Fruit fly (Drosophila melanogaster): Measurements from ENCODE around the gene CG5280.

CG5280 gene

DNA sequence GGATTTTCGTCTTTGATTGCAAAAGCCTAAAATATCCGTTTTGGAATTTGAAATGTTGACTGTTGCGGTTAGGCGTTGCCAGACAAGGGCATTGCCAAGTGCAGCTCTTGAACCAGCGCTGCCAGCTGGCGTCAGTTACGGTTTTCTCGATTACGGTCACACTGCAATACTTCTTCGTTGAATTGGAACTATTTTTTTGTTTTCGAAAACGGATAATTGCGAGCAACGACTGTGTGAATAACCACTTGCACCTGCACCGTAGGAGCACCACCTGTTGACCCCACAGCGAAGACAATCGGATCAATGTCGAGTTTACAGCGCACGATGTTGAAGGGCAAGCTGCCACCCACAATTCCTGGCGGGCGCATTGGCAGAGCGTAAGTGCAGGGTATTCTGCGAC, 3.4 kb downstream of the CG5280 start, which contains the start of gene CG5068:
Gene CG5068, plus strand, starts transcription at position 129 of the 400 bp plus-strand sequence.
- no peak for TF ChIP-seq toe (GFP tag; optimal IDR thresholded peaks at IDR 0.05)
- TF ChIP-seq CG7045 (GFP tag; optimal IDR thresholded peaks at IDR 0.05), result no peak
- peak; percentile 10 for TF ChIP-seq bab1 (GFP tag; optimal IDR thresholded peaks at IDR 0.05)

DNA sequence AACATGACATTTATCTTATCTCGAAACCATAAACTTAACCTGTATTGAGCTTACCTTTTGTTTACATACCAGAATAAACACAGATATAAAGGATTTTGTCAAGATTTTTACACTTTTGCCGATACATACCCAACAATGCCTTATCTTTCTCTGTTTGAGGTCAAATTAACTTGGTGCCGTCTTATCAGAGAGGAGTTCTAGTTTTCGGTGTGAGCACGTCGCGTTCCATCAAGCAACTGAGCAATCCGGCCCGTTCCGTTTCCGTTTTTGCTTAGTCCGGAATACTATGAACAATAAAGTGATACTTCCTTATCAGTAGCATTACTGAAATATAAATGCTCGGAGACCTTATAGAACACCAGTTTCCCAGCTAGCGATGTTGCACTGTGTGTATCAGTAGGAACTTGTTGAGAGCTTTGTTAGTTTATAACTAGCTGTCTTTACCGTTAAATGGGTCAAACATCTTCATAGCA, 4.1 kb downstream of the CG5280 start, which contains the start of gene Galk:
Gene Galk, minus strand, starts transcription at position 244 of the 473 bp plus-strand sequence.
- TF ChIP-seq CG7045 (GFP tag; optimal IDR thresholded peaks at IDR 0.05) (no peak), toe (GFP tag; optimal IDR thresholded peaks at IDR 0.05) (no peak), CG33017 (tag; optimal IDR thresholded peaks at IDR 0.05) (peak; percentile 70), Crg-1 (GFP tag; optimal IDR thresholded peaks at IDR 0.05) (peak; percentile 5), Clk (GFP tag; optimal IDR thresholded peaks at IDR 0.05) (peak; percentile 13), cic (GFP tag; optimal IDR thresholded peaks at IDR 0.05) (peak; percentile 29), CG12768 (GFP tag; optimal IDR thresholded peaks at IDR 0.05) (peak; percentile 44), CG1620 (GFP tag; optimal IDR thresholded peaks at IDR 0.05) (peak; percentile 28), Hr96 (GFP tag; optimal IDR thresholded peaks at IDR 0.05) (no peak), Mnt (GFP tag; optimal IDR thresholded peaks at IDR 0.05) (peak; percentile 45), CG5204 (GFP tag; optimal IDR thresholded peaks at IDR 0.05) (peak; percentile 64), tj (GFP tag; optimal IDR thresholded peaks at IDR 0.05) (peak; percentile 25), ovo (GFP tag; optimal IDR thresholded peaks at IDR 0.05) (peak; percentile 22), CG7101 (tag; optimal IDR thresholded peaks at IDR 0.05) (peak; percentile 59)

DNA sequence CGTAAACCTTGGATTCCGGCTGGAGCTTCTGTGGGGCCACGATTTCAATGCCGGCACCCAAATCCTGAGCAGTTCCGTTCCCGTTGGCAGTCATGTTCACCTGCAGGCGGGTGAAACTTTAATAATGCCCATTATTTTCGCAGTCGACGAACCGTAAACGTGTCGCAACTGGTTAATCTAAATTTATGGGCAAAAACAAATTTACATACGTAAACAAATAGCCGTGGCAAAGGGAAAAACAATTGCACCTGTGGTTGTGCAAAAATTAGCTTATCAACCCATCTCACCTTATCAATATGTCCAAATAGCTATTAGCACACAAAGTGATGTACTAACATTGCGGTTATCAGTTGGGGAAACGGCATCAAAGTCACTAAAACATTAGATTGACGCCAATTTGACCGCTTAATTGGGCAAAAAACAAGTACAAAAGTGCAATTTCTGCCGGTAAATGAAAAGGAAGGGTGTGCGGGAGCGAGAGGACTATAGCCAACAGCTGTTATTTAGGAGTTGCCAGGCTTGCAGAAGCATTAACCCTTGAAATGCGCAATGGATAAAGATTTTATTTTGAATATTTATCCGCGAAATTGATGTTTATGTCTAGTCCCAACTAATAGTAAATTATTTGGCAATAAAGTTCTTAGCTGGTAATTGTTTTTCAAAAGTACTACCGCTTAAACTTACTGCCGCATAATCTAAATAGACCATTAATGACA, 4.7 kb downstream of the CG5280 start:
- peak; percentile 58 for TF ChIP-seq CG33017 (tag; optimal IDR thresholded peaks at IDR 0.05)
- TF ChIP-seq cnc (optimal IDR thresholded peaks at IDR 0.05), result no peak
- TF ChIP-seq Hr96 (GFP tag; optimal IDR thresholded peaks at IDR 0.05), result peak; percentile 8
- TF ChIP-seq tj (GFP tag; optimal IDR thresholded peaks at IDR 0.05), result peak; percentile 25
- TF ChIP-seq Mnt (GFP tag; optimal IDR thresholded peaks at IDR 0.05), result peak; percentile 37
- no peak for TF ChIP-seq bab1 (GFP tag; optimal IDR thresholded peaks at IDR 0.05)
- peak; percentile 79 for TF ChIP-seq cic (GFP tag; optimal IDR thresholded peaks at IDR 0.05)
- TF ChIP-seq CG12768 (GFP tag; optimal IDR thresholded peaks at IDR 0.05), result peak; percentile 41
- no peak for TF ChIP-seq pad (GFP tag; optimal IDR thresholded peaks at IDR 0.05)
- peak; percentile 60 for TF ChIP-seq CG7045 (GFP tag; optimal IDR thresholded peaks at IDR 0.05)
- TF ChIP-seq Crg-1 (GFP tag; optimal IDR thresholded peaks at IDR 0.05), result peak; percentile 19
- TF ChIP-seq ovo (GFP tag; optimal IDR thresholded peaks at IDR 0.05), result no peak
- TF ChIP-seq kay (GFP tag; ENCODE audit: borderline replicate concordance), result peak; percentile 7
- TF ChIP-seq Clk (GFP tag; optimal IDR thresholded peaks at IDR 0.05), result no peak
- peak; percentile 89 for TF ChIP-seq CG14711 (tag; optimal IDR thresholded peaks at IDR 0.05)
- no peak for TF ChIP-seq CG1620 (GFP tag; optimal IDR thresholded peaks at IDR 0.05)
- TF ChIP-seq CG11617 (GFP tag; optimal IDR thresholded peaks at IDR 0.05), result peak; percentile 28
- no peak for TF ChIP-seq CG5204 (GFP tag; optimal IDR thresholded peaks at IDR 0.05)
- TF ChIP-seq toe (GFP tag; optimal IDR thresholded peaks at IDR 0.05), result no peak
- no peak for TF ChIP-seq CG7101 (tag; optimal IDR thresholded peaks at IDR 0.05)

DNA sequence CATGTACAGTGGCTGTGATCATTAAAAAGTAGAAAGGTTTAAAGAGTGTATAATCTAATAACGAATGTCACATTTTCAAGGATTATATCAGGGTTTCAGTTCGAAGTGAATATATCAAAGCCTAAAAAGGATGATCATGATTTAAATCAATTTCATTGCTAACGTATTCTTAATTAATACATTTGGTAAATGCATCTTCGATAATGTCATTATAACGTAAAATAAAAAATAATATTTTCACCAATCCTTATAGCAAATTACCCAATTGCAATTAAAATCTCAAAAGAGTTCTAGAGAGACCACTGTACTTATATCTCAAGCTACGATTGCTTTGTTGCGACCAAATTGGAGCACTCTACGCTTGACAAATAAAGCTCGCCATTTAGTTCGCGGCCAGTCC, 8.0 kb downstream of the CG5280 start:
- TF ChIP-seq CG7045 (GFP tag; optimal IDR thresholded peaks at IDR 0.05), result no peak
- no peak for TF ChIP-seq cic (GFP tag; optimal IDR thresholded peaks at IDR 0.05)
- no peak for TF ChIP-seq kay (GFP tag; ENCODE audit: borderline replicate concordance)

DNA sequence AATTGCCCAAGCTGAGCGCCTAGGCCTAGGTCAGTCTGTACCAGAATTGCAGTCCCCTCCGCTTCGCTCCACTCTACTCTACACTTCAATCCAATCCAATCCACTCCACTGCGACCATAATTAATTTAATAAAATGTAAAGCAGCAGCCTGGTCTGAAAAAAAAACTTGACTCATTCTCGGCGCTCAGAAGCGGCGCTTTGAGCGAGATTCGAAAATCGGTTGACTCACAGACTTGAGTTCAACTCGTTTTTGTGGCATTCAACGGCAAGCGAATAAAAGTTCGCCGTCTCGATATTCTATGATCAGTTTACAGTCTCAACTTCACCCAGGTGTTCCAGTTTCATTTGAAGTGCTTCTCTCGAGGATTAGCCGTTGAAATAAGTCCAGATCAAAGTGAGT, 8.5 kb downstream of the CG5280 start, which contains the start of gene CG13314:
Gene CG13314, plus strand, starts transcription at position 301 of the 400 bp plus-strand sequence.
- TF ChIP-seq kay (GFP tag; ENCODE audit: borderline replicate concordance) (no peak), bab1 (GFP tag; optimal IDR thresholded peaks at IDR 0.05) (no peak), cnc (optimal IDR thresholded peaks at IDR 0.05) (no peak), Crg-1 (GFP tag; optimal IDR thresholded peaks at IDR 0.05) (no peak), CG14711 (tag; optimal IDR thresholded peaks at IDR 0.05) (no peak), CG7045 (GFP tag; optimal IDR thresholded peaks at IDR 0.05) (no peak), tj (GFP tag; optimal IDR thresholded peaks at IDR 0.05) (no peak), CG11617 (GFP tag; optimal IDR thresholded peaks at IDR 0.05) (no peak), Clk (GFP tag; optimal IDR thresholded peaks at IDR 0.05) (no peak), pad (GFP tag; optimal IDR thresholded peaks at IDR 0.05) (no peak), Mnt (GFP tag; optimal IDR thresholded peaks at IDR 0.05) (no peak), CG7101 (tag; optimal IDR thresholded peaks at IDR 0.05) (no peak), toe (GFP tag; optimal IDR thresholded peaks at IDR 0.05) (no peak), ovo (GFP tag; optimal IDR thresholded peaks at IDR 0.05) (no peak), Hr96 (GFP tag; optimal IDR thresholded peaks at IDR 0.05) (no peak), CG1620 (GFP tag; optimal IDR thresholded peaks at IDR 0.05) (no peak)

DNA sequence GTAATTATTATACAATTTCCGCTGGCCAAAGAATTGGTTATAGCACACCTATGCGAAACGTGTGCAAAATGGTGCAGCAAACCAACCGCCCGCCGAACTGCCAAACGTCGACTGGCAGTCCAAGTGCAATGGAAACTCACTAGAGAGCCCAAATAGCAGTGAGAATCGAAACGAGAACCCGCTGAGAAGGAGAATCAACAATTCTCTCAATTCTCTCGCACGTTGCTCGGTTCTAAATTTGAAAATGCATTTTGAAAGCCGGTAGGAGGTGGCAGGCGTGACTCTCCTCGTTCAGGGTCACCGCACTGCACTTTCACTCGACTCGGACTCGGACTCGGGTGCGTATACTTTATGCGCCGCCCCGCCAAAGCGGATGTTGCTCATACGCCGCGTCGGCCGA, 10.2 kb downstream of the CG5280 start, which contains the start of gene CG5644:
Gene CG5644, minus strand, starts transcription at position 101 of the 400 bp plus-strand sequence.
- TF ChIP-seq Clk (GFP tag; optimal IDR thresholded peaks at IDR 0.05) (no peak), tj (GFP tag; optimal IDR thresholded peaks at IDR 0.05) (peak; percentile 0)
